Worm (Caenorhabditis elegans): ENCODE measurements around the gene Y116F11A.1.
A peak's percentile ranks its signal among the peaks of the same experiment; 100 is the strongest.

The Y116F11A.1 gene

ce11 chrV:19722881-19723280, 7.5 kb upstream of the Y116F11A.1 start (continued):
- no peak for TF ChIP-seq unc-39 (tag; optimal IDR thresholded peaks at IDR 0.05)
- no peak for TF ChIP-seq zag-1 (tag; optimal IDR thresholded peaks at IDR 0.05)
- peak; percentile 45; the same call in 1 of the 2 replicates for TF ChIP-seq pha-4 (GFP tag; IDR thresholded peaks at IDR 0.05)
- no peak for TF ChIP-seq pha-4 (tag; optimal IDR thresholded peaks at IDR 0.05)
- TF ChIP-seq R02D3.7 (tag; optimal IDR thresholded peaks at IDR 0.05), result no peak
- no peak for TF ChIP-seq mdt-29 (GFP tag; IDR thresholded peaks at IDR 0.05)
- TF ChIP-seq mes-2 (tag; optimal IDR thresholded peaks at IDR 0.05; ENCODE audit: poor library complexity, severe bottlenecking), result no peak
- TF ChIP-seq php-3 (GFP tag; IDR thresholded peaks at IDR 0.05), result no peak
- TF ChIP-seq hlh-30 (tag; optimal IDR thresholded peaks at IDR 0.05; ENCODE audit: insufficient read depth), result no peak
- no peak for TF ChIP-seq nhr-10 (tag; optimal IDR thresholded peaks at IDR 0.05)
- TF ChIP-seq daf-19 (GFP tag; conservative IDR thresholded peaks at IDR 0.05), result no peak

ce11 chrV:19724589-19724988, 5.8 kb upstream of the Y116F11A.1 start:
- TF ChIP-seq lin-15B (tag; optimal IDR thresholded peaks at IDR 0.05) (no peak), aha-1 (tag) (peak; percentile 75)

DNA sequence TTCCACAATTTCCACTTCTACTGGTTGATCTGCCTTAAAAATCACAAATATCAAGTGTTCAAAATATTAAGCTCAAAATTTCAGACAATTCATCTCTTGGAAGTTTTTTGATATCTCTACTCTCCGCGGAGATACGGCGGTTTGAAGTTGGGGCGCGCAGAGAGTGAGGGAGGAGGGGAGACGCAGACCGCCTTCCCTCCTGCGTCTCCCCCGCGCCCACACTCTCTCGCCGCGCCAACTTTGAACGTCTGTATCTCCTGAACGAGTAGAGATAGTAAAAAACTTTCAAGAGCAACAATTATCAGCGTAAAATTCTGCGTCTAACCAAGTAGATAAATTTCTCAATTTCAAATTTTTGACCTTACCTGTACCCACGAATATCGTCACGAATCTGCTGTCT, 2.4 kb upstream of the Y116F11A.1 start:
- no peak for TF ChIP-seq T20F7.1 (GFP tag; optimal IDR thresholded peaks at IDR 0.05)
- TF ChIP-seq egl-43 (GFP tag; IDR thresholded peaks at IDR 0.05), result no peak
- peak; percentile 75 for TF ChIP-seq set-16 (GFP tag; IDR thresholded peaks at IDR 0.05)
- peak; percentile 9 for TF ChIP-seq lin-13 (GFP tag; optimal IDR thresholded peaks at IDR 0.05)
- no peak for TF ChIP-seq ces-1 (GFP tag; optimal IDR thresholded peaks at IDR 0.05)
- no peak for TF ChIP-seq php-3 (GFP tag; IDR thresholded peaks at IDR 0.05)

DNA sequence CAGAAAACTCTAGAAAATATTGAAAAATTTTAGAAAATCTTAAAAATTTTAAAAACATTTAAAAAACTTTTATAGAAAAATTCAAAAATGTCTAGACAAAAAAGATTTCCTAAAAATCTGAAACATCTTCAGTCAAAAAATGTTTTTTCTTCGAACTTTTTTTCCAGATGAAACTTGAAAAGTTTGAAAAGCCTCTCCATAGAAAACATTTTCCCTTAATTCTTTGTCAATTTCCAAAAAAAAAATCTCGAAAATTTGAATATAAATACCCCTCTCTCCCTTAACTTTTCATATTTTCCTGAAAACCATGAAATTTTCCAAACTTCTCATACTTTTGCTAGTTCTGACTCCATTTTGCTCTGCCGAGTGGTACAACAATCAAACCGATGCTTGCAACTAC, 1.6 kb upstream of the Y116F11A.1 start, which contains the start of gene Y116F11A.3:
TSS of gene Y116F11A.3 (plus strand) at position 301 of the 400 bp plus-strand sequence.
- TF ChIP-seq lin-38 (GFP tag; IDR thresholded peaks at IDR 0.05) (no peak), lin-1 (GFP tag; IDR thresholded peaks at IDR 0.05) (no peak), arid-1 (GFP tag; conservative IDR thresholded peaks at IDR 0.05) (no peak), sdz-12 (GFP tag; optimal IDR thresholded peaks at IDR 0.05) (no peak), nhr-102 (tag; optimal IDR thresholded peaks at IDR 0.05) (no peak), unc-130 (GFP tag; optimal IDR thresholded peaks at IDR 0.05) (no peak), ztf-11 (tag; optimal IDR thresholded peaks at IDR 0.05) (no peak), cey-2 (tag; optimal IDR thresholded peaks at IDR 0.05; ENCODE audit: borderline replicate concordance, insufficient read depth) (no peak), mxl-2 (GFP tag; conservative IDR thresholded peaks at IDR 0.05) (no peak)

DNA sequence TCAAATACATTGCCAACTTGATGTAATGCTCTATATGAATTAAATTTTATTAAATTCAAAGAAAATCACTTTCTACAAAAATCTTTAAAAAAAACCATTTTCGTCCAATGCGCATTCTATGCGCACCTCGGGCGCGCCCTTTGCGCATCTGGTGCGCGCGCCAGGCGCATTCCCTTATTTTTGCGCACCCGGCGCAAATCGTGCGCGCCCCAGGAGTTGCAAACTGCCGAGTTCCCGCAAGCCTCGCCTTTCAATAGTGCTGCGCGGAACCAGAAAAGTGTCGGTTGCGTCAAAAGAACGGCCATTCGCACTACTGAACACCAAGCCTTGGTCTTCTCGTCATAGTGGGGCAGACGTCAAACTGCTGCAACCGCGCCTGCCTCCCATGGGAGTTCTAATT, 3.3 kb downstream of the Y116F11A.1 start:
- 0 out of 2 replicates have a peak, but pooled peaks have one; percentile 7 for TF ChIP-seq F26F4.8 (GFP tag; conservative IDR thresholded peaks at IDR 0.05)
- TF ChIP-seq set-16 (GFP tag; IDR thresholded peaks at IDR 0.05), result peak; percentile 86
- TF ChIP-seq Y105C5A.15 (GFP tag; IDR thresholded peaks at IDR 0.05), result no peak
- TF ChIP-seq mep-1 (tag; optimal IDR thresholded peaks at IDR 0.05), result no peak
- no peak for TF ChIP-seq spr-3 (GFP tag; optimal IDR thresholded peaks at IDR 0.05)
- no peak for TF ChIP-seq D1046.2 (GFP tag; IDR thresholded peaks at IDR 0.05)
- no peak for TF ChIP-seq nhr-42 (GFP tag; IDR thresholded peaks at IDR 0.05)
- no peak for TF ChIP-seq F44E2.7 (GFP tag; IDR thresholded peaks at IDR 0.05)
- TF ChIP-seq rbr-2 (tag; optimal IDR thresholded peaks at IDR 0.05), result no peak
- no peak for TF ChIP-seq mes-2 (tag; optimal IDR thresholded peaks at IDR 0.05; ENCODE audit: poor library complexity, severe bottlenecking)
- TF ChIP-seq egl-43 (GFP tag; IDR thresholded peaks at IDR 0.05), result 0 out of 2 replicates have a peak, but pooled peaks have one; percentile 32

All from whole organism, L4 larva.